Worm (Caenorhabditis elegans): ENCODE results near the gene srh-30.

The srh-30 gene

ce11 chrV:6769440-6769839 lies 2.1 kb downstream of the srh-30 start:
- no peak for TF ChIP-seq mls-2 (tag; optimal IDR thresholded peaks at IDR 0.05)
- TF ChIP-seq cnd-1 (tag; optimal IDR thresholded peaks at IDR 0.05): no peak
- TF ChIP-seq hlh-1 (tag; optimal IDR thresholded peaks at IDR 0.05): no peak
- no peak for TF ChIP-seq flh-1 (GFP tag; optimal IDR thresholded peaks at IDR 0.05)
- TF ChIP-seq sptf-1 (tag; optimal IDR thresholded peaks at IDR 0.05): no peak
- no peak for TF ChIP-seq M03D4.4 (tag; optimal IDR thresholded peaks at IDR 0.05)
- TF ChIP-seq ham-2 (GFP tag; optimal IDR thresholded peaks at IDR 0.05): no peak
- no peak for TF ChIP-seq nhr-237 (tag; optimal IDR thresholded peaks at IDR 0.05)
- TF ChIP-seq pha-4 (tag; optimal IDR thresholded peaks at IDR 0.05): no peak
- no peak for TF ChIP-seq bed-3 (GFP tag; optimal IDR thresholded peaks at IDR 0.05)
- TF ChIP-seq drap-1 (GFP tag; optimal IDR thresholded peaks at IDR 0.05): no peak

DNA sequence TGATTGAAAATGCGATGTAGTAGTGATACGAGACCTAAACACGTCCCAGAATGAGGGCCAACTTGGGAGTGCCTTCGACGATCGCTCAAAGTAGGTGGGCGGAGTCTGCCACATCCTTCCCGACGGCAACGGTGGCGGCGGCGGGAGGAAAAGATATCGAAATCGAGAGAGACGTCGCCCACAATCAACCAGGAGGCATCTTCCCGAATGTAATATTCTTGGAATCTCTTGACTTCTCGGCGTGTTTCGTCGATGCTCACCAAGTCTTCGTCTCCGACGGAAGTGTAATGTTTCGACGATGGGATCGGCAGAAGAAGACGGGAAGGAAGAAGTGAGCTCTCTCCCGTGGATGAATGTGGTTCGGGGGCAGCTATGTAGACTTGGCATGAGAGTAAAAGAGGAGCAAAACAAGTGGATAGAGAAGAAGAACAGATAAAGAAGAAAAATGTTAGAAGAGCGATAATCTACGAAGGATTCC lies 3.1 kb downstream of the srh-30 start, which contains the start of the genes T25F10.1 and clik-1:
Gene T25F10.1, plus strand, starts transcription at position 51 of the 478 bp plus-strand sequence.
Gene clik-1, minus strand, starts transcription at position 281 of the 478 bp plus-strand sequence.
- TF ChIP-seq sem-2 (GFP tag; optimal IDR thresholded peaks at IDR 0.05) (no peak), hlh-1 (tag; optimal IDR thresholded peaks at IDR 0.05) (peak; percentile 31), drap-1 (GFP tag; optimal IDR thresholded peaks at IDR 0.05) (no peak), ztf-11 (tag; optimal IDR thresholded peaks at IDR 0.05) (no peak), unc-62 (GFP tag; optimal IDR thresholded peaks at IDR 0.05) (peak; percentile 9), blmp-1 (tag; optimal IDR thresholded peaks at IDR 0.05) (no peak), ceh-43 (GFP tag; optimal IDR thresholded peaks at IDR 0.05) (no peak), unc-120 (tag; optimal IDR thresholded peaks at IDR 0.05; ENCODE audit: poor library complexity, severe bottlenecking) (peak; percentile 90)

ce11 chrV:6767576-6767975 lies 4.0 kb downstream of the srh-30 start:
- TF ChIP-seq lsy-2 (tag; optimal IDR thresholded peaks at IDR 0.05) (no peak), unc-120 (tag; optimal IDR thresholded peaks at IDR 0.05; ENCODE audit: poor library complexity, severe bottlenecking) (peak; percentile 47), mls-2 (tag; optimal IDR thresholded peaks at IDR 0.05) (no peak), hlh-1 (tag; optimal IDR thresholded peaks at IDR 0.05) (peak; percentile 60), snpc-4 (tag; optimal IDR thresholded peaks at IDR 0.05) (no peak), ztf-11 (tag; optimal IDR thresholded peaks at IDR 0.05) (no peak), drap-1 (GFP tag; optimal IDR thresholded peaks at IDR 0.05) (no peak), tbx-8 (GFP tag; optimal IDR thresholded peaks at IDR 0.05) (no peak), nhr-2 (tag; optimal IDR thresholded peaks at IDR 0.05) (no peak), elt-3 (tag; optimal IDR thresholded peaks at IDR 0.05) (no peak)

ce11 chrV:6764972-6765371 lies 6.6 kb downstream of the srh-30 start, which contains the start of gene bbs-8:
bbs-8 (minus strand) TSS chrV:6765072.
- no peak for TF ChIP-seq nhr-237 (tag; optimal IDR thresholded peaks at IDR 0.05)
- no peak for TF ChIP-seq cnd-1 (tag; optimal IDR thresholded peaks at IDR 0.05)
- TF ChIP-seq pha-4 (tag; optimal IDR thresholded peaks at IDR 0.05): no peak
- no peak for TF ChIP-seq ces-1 (GFP tag; optimal IDR thresholded peaks at IDR 0.05)
- no peak for TF ChIP-seq unc-62 (GFP tag; optimal IDR thresholded peaks at IDR 0.05)
- TF ChIP-seq tbx-8 (GFP tag; optimal IDR thresholded peaks at IDR 0.05): no peak
- no peak for TF ChIP-seq M03D4.4 (tag; optimal IDR thresholded peaks at IDR 0.05)
- TF ChIP-seq ceh-43 (GFP tag; optimal IDR thresholded peaks at IDR 0.05): no peak
- no peak for TF ChIP-seq elt-1 (tag; optimal IDR thresholded peaks at IDR 0.05; ENCODE audit: borderline replicate concordance, insufficient read depth)
- no peak for TF ChIP-seq mls-2 (tag; optimal IDR thresholded peaks at IDR 0.05)
- TF ChIP-seq ztf-11 (tag; optimal IDR thresholded peaks at IDR 0.05): no peak
- no peak for TF ChIP-seq ceh-39 (tag; optimal IDR thresholded peaks at IDR 0.05)
- TF ChIP-seq bed-3 (GFP tag; optimal IDR thresholded peaks at IDR 0.05): no peak
- TF ChIP-seq lin-13 (tag; optimal IDR thresholded peaks at IDR 0.05): no peak
- TF ChIP-seq lin-32 (GFP tag; optimal IDR thresholded peaks at IDR 0.05): no peak
- TF ChIP-seq blmp-1 (tag; optimal IDR thresholded peaks at IDR 0.05): no peak
- TF ChIP-seq nhr-28 (tag; optimal IDR thresholded peaks at IDR 0.05): no peak

DNA sequence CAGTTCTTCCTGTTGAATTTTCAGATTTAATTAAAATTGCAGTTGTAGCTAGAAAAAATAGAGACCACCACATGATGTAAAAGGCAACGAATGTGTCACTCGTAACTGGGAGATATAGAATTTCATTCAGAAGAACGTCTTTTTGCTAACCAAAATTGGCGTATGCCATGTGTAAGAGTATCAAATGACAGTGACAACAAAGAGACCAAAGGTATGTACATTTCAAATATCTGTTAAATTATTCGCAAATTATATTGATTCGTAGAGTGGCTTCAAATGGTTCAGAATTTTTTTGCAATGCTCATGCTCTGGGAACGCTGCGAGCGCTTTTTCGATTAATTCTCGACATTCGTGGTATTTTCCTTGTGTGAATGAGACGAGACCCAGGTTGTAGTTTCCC lies 9.2 kb downstream of the srh-30 start, which contains the start of gene T25F10.4:
Gene T25F10.4, minus strand, starts transcription at position 101 of the 400 bp plus-strand sequence.
- TF ChIP-seq ces-1 (GFP tag; optimal IDR thresholded peaks at IDR 0.05) (no peak), drap-1 (GFP tag; optimal IDR thresholded peaks at IDR 0.05) (no peak), ztf-11 (tag; optimal IDR thresholded peaks at IDR 0.05) (no peak), zip-8 (tag; optimal IDR thresholded peaks at IDR 0.05) (no peak), elt-1 (tag; optimal IDR thresholded peaks at IDR 0.05; ENCODE audit: borderline replicate concordance, insufficient read depth) (no peak), mep-1 (tag; optimal IDR thresholded peaks at IDR 0.05) (no peak), flh-1 (GFP tag; optimal IDR thresholded peaks at IDR 0.05) (no peak), nhr-12 (tag; optimal IDR thresholded peaks at IDR 0.05) (no peak), mab-5 (tag; optimal IDR thresholded peaks at IDR 0.05) (no peak), sptf-1 (tag; optimal IDR thresholded peaks at IDR 0.05) (no peak)

All from whole organism, mixed stage, embryonic.